Fruit fly (Drosophila melanogaster) whole organism, adult: ENCODE measurements around the gene RluA-1.

ENCODE experiments used
- Clk ChIP-seq: fragments of 200-800 bp; sonication (Bioruptor generic); optimal IDR thresholded peaks from 2 replicates; lab custom pipeline; 2017; ENCODE audit warnings: missing biosample characterization, missing genetic modification characterization
- cnc ChIP-seq, 2 experiments: fragments of >200 bp; optimal IDR thresholded peaks; 2 replicates each; lab custom pipeline; 2017
- tj ChIP-seq: fragments of 200-800 bp; sonication (Bioruptor generic); optimal IDR thresholded peaks from 3 replicates; lab custom pipeline; 2017; ENCODE audit warnings: missing biosample characterization, mild to moderate bottlenecking, missing genetic modification characterization, moderate library complexity
- toe ChIP-seq: fragments of 200-800 bp; sonication (Bioruptor generic); optimal IDR thresholded peaks from 2 replicates; lab custom pipeline; 2016; ENCODE audit warnings: missing biosample characterization, missing genetic modification characterization

dm6 chr2L:10466865-10467270, 7.3 kb downstream of the RluA-1 start:
- no peak for TF ChIP-seq tj (GFP tag; lab: Kevin White, UChicago)
- TF ChIP-seq cnc (optimal IDR thresholded peaks at IDR 0.05; lab: Kevin White, UChicago), result no peak
- TF ChIP-seq Clk (GFP tag; lab: Kevin White, UChicago), result no peak
- no peak for TF ChIP-seq toe (GFP tag; lab: Kevin White, UChicago)
